Worm (Caenorhabditis elegans) whole organism, young adult: ENCODE data around the gene ZK930.6.

ENCODE experiments used
- B0019.2 ChIP-seq: fragments of 200-800 bp; sonication (Bioruptor generic); conservative IDR thresholded peaks from 2 replicates; pipeline ENCODE4 v1.3.6; 2022; ENCODE audit warnings: missing genetic modification reagents, missing genetic modification characterization, missing compliant biosample characterization
- C06A6.2 ChIP-seq: fragments of 200-800 bp; sonication (Bioruptor generic); conservative IDR thresholded peaks from 2 replicates; pipeline ENCODE4 v1.3.6; 2022; ENCODE audit warnings: missing genetic modification characterization, missing compliant biosample characterization
- F37B4.10 ChIP-seq: fragments of 200-800 bp; sonication (Bioruptor generic); IDR thresholded peaks from 2 replicates; pipeline ENCODE4 v1.3.6; 2022; ENCODE audit warnings: missing genetic modification characterization, missing compliant biosample characterization
- F49E8.2 ChIP-seq: sonication (generic microtip); optimal IDR thresholded peaks from 3 replicates; lab custom pipeline; 2017; ENCODE audit warnings: missing genetic modification characterization, mild to moderate bottlenecking, missing compliant biosample characterization, antibody characterized with exemption, moderate library complexity; ENCODE audit not compliant: insufficient read depth
- F55B11.4 ChIP-seq: sonication (generic microtip); optimal IDR thresholded peaks from 2 replicates; lab custom pipeline; 2016; ENCODE audit warnings: missing compliant biosample characterization, missing genetic modification characterization, borderline replicate concordance; ENCODE audit not compliant: insufficient read depth
- ZK185.1 ChIP-seq: sonication (generic microtip); optimal IDR thresholded peaks from 2 replicates; lab custom pipeline; 2016; ENCODE audit warnings: mild to moderate bottlenecking, missing genetic modification characterization, missing compliant biosample characterization; ENCODE audit not compliant: poor library complexity, severe bottlenecking
- ccch-3 ChIP-seq: fragments of 200-800 bp; sonication (Bioruptor generic); optimal IDR thresholded peaks from 2 replicates; lab custom pipeline; 2018; ENCODE audit warnings: mild to moderate bottlenecking, missing genetic modification characterization, missing compliant biosample characterization
- ceh-100 ChIP-seq: fragments of 200-800 bp; sonication (Bioruptor generic); IDR thresholded peaks from 2 replicates; pipeline ENCODE4 v1.3.6; 2022; ENCODE audit warnings: missing genetic modification reagents, missing genetic modification characterization, missing compliant biosample characterization
- lin-35 ChIP-seq, 3 experiments: fragments of 150-350 bp in 2 of 3; sonication (generic microtip) in 1 of 3; optimal IDR thresholded peaks; 2 replicates each; lab custom pipeline; 2014 to 2018; ENCODE audit warnings: missing biosample characterization in 3 of 3, missing genetic modification characterization in 3 of 3, missing genetic modification reagents in 3 of 3
- madf-8 ChIP-seq: fragments of 200-800 bp; sonication (Bioruptor generic); conservative IDR thresholded peaks from 2 replicates; pipeline ENCODE4 v1.3.6; 2022; ENCODE audit warnings: missing genetic modification reagents, missing genetic modification characterization, missing compliant biosample characterization
- pha-4 ChIP-seq: fragments of 150-350 bp; sonication (generic microtip); optimal IDR thresholded peaks from 2 replicates; lab custom pipeline; 2014; ENCODE audit warnings: missing biosample characterization, missing genetic modification reagents, missing genetic modification characterization
- rcor-1 ChIP-seq: fragments of 200-800 bp; sonication (Bioruptor generic); IDR thresholded peaks from 2 replicates; pipeline ENCODE4 v1.3.6; 2022; ENCODE audit warnings: missing genetic modification reagents, missing genetic modification characterization, missing compliant biosample characterization
- snpc-1.1 ChIP-seq: sonication (generic microtip); optimal IDR thresholded peaks from 2 replicates; lab custom pipeline; 2017; ENCODE audit warnings: missing genetic modification characterization, mild to moderate bottlenecking, missing compliant biosample characterization, antibody characterized with exemption, moderate library complexity, missing genotype, missing genetic modification reagents; ENCODE audit not compliant: insufficient read depth
- unc-62 ChIP-seq: fragments of 150-350 bp; optimal IDR thresholded peaks from 2 replicates; lab custom pipeline; 2014; ENCODE audit warnings: missing biosample characterization, missing genetic modification reagents, missing genetic modification characterization

- no peak for TF ChIP-seq F37B4.10 (GFP tag; lab: Robert Waterston, UW)
- TF ChIP-seq ccch-3 (GFP tag; lab: Kevin White, UChicago): no peak
- no peak for TF ChIP-seq madf-8
- TF ChIP-seq C06A6.2: no peak
- no peak for TF ChIP-seq ceh-100 (GFP tag; lab: Robert Waterston, UW)
- no peak for TF ChIP-seq pha-4 (tag; lab: Kevin White, UChicago)
- TF ChIP-seq lin-35 (GFP tag; optimal IDR thresholded peaks at IDR 0.05; lab: Kevin White, UChicago): no peak
- no peak for TF ChIP-seq rcor-1
- no peak for TF ChIP-seq F55B11.4 (tag; lab: Kevin White, UChicago)
- no peak for TF ChIP-seq snpc-1.1 (tag; lab: Kevin White, UChicago)
- no peak for TF ChIP-seq unc-62 (GFP tag; lab: Kevin White, UChicago)
- no peak for TF ChIP-seq F49E8.2 (tag; lab: Kevin White, UChicago)
- TF ChIP-seq ZK185.1: no peak
- no peak for TF ChIP-seq B0019.2
Measured at ce11 chrII:11906217-11906616, 22.5 kb downstream of the ZK930.6 start, which contains the start of gene ZK930.4.
